Fruit fly (Drosophila melanogaster) whole organism, prepupa: ENCODE measurements around the gene CG13062.

Source experiments
- CG15336 ChIP-seq: fragments of 200-800 bp; sonication (Bioruptor generic); IDR thresholded peaks from 2 replicates; pipeline ENCODE4 v1.3.6; 2022; ENCODE audit warnings: missing biosample characterization, missing genetic modification characterization
- CG34406 ChIP-seq: fragments of 200-800 bp; sonication (Bioruptor generic); optimal IDR thresholded peaks from 3 replicates; lab custom pipeline; 2016; ENCODE audit warnings: missing biosample characterization, missing genetic modification characterization
- CG6792 ChIP-seq: fragments of 200-800 bp; sonication (Bioruptor generic); optimal IDR thresholded peaks from 3 replicates; lab custom pipeline; 2016; ENCODE audit warnings: missing biosample characterization, missing genetic modification characterization
- Hr39 ChIP-seq: fragments of 200-800 bp; sonication (Bioruptor generic); optimal IDR thresholded peaks from 2 replicates; lab custom pipeline; 2016; ENCODE audit warnings: missing biosample characterization, missing genetic modification characterization
- Lpt ChIP-seq: fragments of 200-800 bp; sonication (Bioruptor generic); optimal IDR thresholded peaks from 3 replicates; lab custom pipeline; 2016; ENCODE audit warnings: missing biosample characterization, missing genetic modification characterization
- Sox15 ChIP-seq: fragments of 200-800 bp; sonication (Bioruptor generic); optimal IDR thresholded peaks from 3 replicates; lab custom pipeline; 2016; ENCODE audit warnings: missing biosample characterization, missing genetic modification characterization
- svp ChIP-seq: fragments of 200-800 bp; sonication (Bioruptor generic); peaks from one replicate; lab custom pipeline; 2016; ENCODE audit warnings: missing biosample characterization, missing genetic modification characterization

- TF ChIP-seq CG34406 (GFP tag; lab: Kevin White, UChicago): no peak
- TF ChIP-seq Lpt (GFP tag; lab: Kevin White, UChicago): no peak
- TF ChIP-seq Sox15 (GFP tag; lab: Kevin White, UChicago): no peak
- no peak for TF ChIP-seq Hr39 (GFP tag; lab: Kevin White, UChicago)
- no peak for TF ChIP-seq svp
- TF ChIP-seq CG6792 (GFP tag; lab: Kevin White, UChicago): no peak
- no peak for TF ChIP-seq CG15336 (GFP tag; lab: Robert Waterston, UW)
Measured at dm6 chr3L:16357187-16357728, 43.2 kb downstream of the CG13062 start.
